Fruit fly (Drosophila melanogaster): ENCODE measurements around the gene Ptip.

Ptip gene

dm6 chr3L:13987578-13987977 is 41.3 kb downstream of the Ptip start, which contains the start of gene CG9040:
TSS of gene CG9040 (plus strand) at chr3L:13987878.
- TF ChIP-seq CG18599 (GFP tag; optimal IDR thresholded peaks at IDR 0.05) (peak; percentile 21), CG11398 (GFP tag; optimal IDR thresholded peaks at IDR 0.05) (no peak), D19B (GFP tag; optimal IDR thresholded peaks at IDR 0.05) (no peak), lab (GFP tag; optimal IDR thresholded peaks at IDR 0.05) (peak; percentile 41)

- TF ChIP-seq lilli (GFP tag; optimal IDR thresholded peaks at IDR 0.05) (no peak), CG2120 (GFP tag; optimal IDR thresholded peaks at IDR 0.05) (peak; percentile 14), CG32772 (GFP tag; IDR thresholded peaks at IDR 0.05) (no peak), yki (optimal IDR thresholded peaks at IDR 0.05) (no peak), CG34422 (GFP tag; IDR thresholded peaks at IDR 0.05) (no peak), HHEX (GFP tag; optimal IDR thresholded peaks at IDR 0.05) (peak; percentile 28), CG14860 (GFP tag; IDR thresholded peaks at IDR 0.05; ENCODE audit: partially characterized antibody) (no peak), Atf6 (GFP tag; IDR thresholded peaks at IDR 0.05) (peak; percentile 21; the same call in 1 of the 2 replicates), schlank (tag; optimal IDR thresholded peaks at IDR 0.05) (peak; percentile 17), CG31388 (GFP tag; optimal IDR thresholded peaks at IDR 0.05) (no peak), Meics (GFP tag; optimal IDR thresholded peaks at IDR 0.05) (peak; percentile 45), CG15011 (GFP tag; optimal IDR thresholded peaks at IDR 0.05) (peak; percentile 13), CG7987 (GFP tag; optimal IDR thresholded peaks at IDR 0.05) (no peak), CG6765 (GFP tag; optimal IDR thresholded peaks at IDR 0.05) (peak; percentile 21), inv (GFP tag; IDR thresholded peaks at IDR 0.05; ENCODE audit: partially characterized antibody) (no peak), CG15514 (GFP tag; optimal IDR thresholded peaks at IDR 0.05) (peak; percentile 24), CG16863 (GFP tag; optimal IDR thresholded peaks at IDR 0.05) (no peak), knrl (GFP tag; IDR thresholded peaks at IDR 0.05; ENCODE audit: partially characterized antibody) (no peak), CG18599 (GFP tag; optimal IDR thresholded peaks at IDR 0.05) (peak; percentile 73), CG30431 (GFP tag; optimal IDR thresholded peaks at IDR 0.05) (no peak), CG17385 (GFP tag; optimal IDR thresholded peaks at IDR 0.05) (no peak), CG42726 (GFP tag; IDR thresholded peaks at IDR 0.05; ENCODE audit: partially characterized antibody) (no peak), B-H2 (GFP tag; optimal IDR thresholded peaks at IDR 0.05) (peak; percentile 4), lab (GFP tag; optimal IDR thresholded peaks at IDR 0.05) (peak; percentile 80), so (GFP tag; IDR thresholded peaks at IDR 0.05) (no peak), CG3163 (GFP tag; optimal IDR thresholded peaks at IDR 0.05) (no peak), ind (GFP tag; optimal IDR thresholded peaks at IDR 0.05) (no peak), CG13775 (GFP tag; optimal IDR thresholded peaks at IDR 0.05) (no peak), BEAF-32 (GFP tag; optimal IDR thresholded peaks at IDR 0.05) (no peak), Bdp1 (GFP tag; optimal IDR thresholded peaks at IDR 0.05) (no peak), CG10543 (GFP tag; optimal IDR thresholded peaks at IDR 0.05) (peak; percentile 17), CG10209 (GFP tag; optimal IDR thresholded peaks at IDR 0.05) (no peak), CG10274 (GFP tag; optimal IDR thresholded peaks at IDR 0.05) (no peak), pros (GFP tag; optimal IDR thresholded peaks at IDR 0.05) (no peak), gt (GFP tag; IDR thresholded peaks at IDR 0.05) (no peak), Hmr (GFP tag; optimal IDR thresholded peaks at IDR 0.05) (peak; percentile 37), Ets65A (GFP tag) (peak; percentile 41), fd102C (GFP tag; optimal IDR thresholded peaks at IDR 0.05) (no peak), CG6813 (GFP tag; optimal IDR thresholded peaks at IDR 0.05) (peak; percentile 18), crol (GFP tag; IDR thresholded peaks at IDR 0.05) (no peak), Doc2 (GFP tag; IDR thresholded peaks at IDR 0.05) (no peak)
Observed at dm6 chr3L:13986330-13986729, 42.6 kb downstream of the Ptip start, which contains the start of gene CG17362. TSS of gene CG17362 (plus strand) at chr3L:13986620.
